Fruit fly (Drosophila melanogaster): ENCODE measurements around the gene CG13692.

The CG13692 gene

DNA sequence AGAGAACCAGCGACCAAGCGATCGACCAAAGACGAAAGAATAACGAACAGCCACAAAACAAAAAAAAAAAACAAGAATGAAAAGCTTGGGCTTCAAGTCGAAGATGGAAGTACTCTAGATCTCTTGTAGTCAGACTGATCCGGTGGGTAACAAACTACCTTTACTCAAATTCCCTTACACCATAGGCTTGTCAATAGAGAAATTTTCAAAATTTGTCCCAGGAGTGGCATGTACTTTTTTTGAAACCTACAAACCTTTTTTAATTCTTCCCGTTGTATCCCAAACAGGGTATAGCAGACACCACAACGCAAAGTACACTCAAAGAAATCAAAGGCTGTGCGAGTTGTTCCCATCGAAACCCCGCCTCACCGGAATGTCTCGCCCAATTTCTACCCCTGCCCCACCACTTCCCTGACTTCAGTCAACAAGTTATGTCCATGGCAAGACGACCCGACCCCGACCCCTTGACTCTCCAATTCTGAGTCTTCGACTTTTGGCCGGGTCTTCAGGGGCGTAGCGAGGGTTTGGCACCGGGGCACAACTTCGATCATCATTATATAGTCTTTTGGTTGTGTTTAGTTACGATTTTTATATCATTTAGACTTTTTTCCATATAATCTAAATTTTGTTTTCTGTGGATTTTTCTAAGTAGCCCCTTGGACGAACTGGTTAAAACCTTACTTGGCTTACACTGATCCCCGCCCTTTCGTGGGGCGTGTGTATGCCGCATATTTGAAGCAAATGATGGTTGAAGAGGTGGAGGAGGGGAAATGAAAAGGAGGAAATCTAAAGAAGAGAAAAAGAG, 8.3 kb downstream of the CG13692 start (continued):
- TF ChIP-seq pnt (GFP tag; optimal IDR thresholded peaks at IDR 0.05), result peak; percentile 48
- peak; percentile 23 for TF ChIP-seq Bteb2 (GFP tag; optimal IDR thresholded peaks at IDR 0.05)
- no peak for TF ChIP-seq repo (GFP tag; optimal IDR thresholded peaks at IDR 0.05)
- no peak for TF ChIP-seq CG10565 (GFP tag; optimal IDR thresholded peaks at IDR 0.05)
- TF ChIP-seq Vsx1 (GFP tag; optimal IDR thresholded peaks at IDR 0.05), result peak; percentile 31
- TF ChIP-seq usp (GFP tag; optimal IDR thresholded peaks at IDR 0.05), result no peak
- TF ChIP-seq CG11560 (tag; IDR thresholded peaks at IDR 0.05), result no peak
- TF ChIP-seq crp (GFP tag; optimal IDR thresholded peaks at IDR 0.05), result no peak
- peak; percentile 8 for TF ChIP-seq Oli (tag; optimal IDR thresholded peaks at IDR 0.05)
- peak; percentile 39 for TF ChIP-seq Camta (GFP tag; optimal IDR thresholded peaks at IDR 0.05)
- no peak for TF ChIP-seq CG15479 (GFP tag; optimal IDR thresholded peaks at IDR 0.05)
- peak; percentile 35; the same call in 1 of the 2 replicates for TF ChIP-seq CG4730 (GFP tag; IDR thresholded peaks at IDR 0.05)
- peak; percentile 9 for TF ChIP-seq dm (GFP tag; optimal IDR thresholded peaks at IDR 0.05)
- peak; percentile 58; the same call in 1 of the 2 replicates for TF ChIP-seq CG4404 (GFP tag; IDR thresholded peaks at IDR 0.05)
- TF ChIP-seq CG14441 (GFP tag; IDR thresholded peaks at IDR 0.05), result no peak
- peak; percentile 17 for TF ChIP-seq CG13424 (tag; optimal IDR thresholded peaks at IDR 0.05)
- peak; percentile 66 for TF ChIP-seq lab (GFP tag; optimal IDR thresholded peaks at IDR 0.05)
- TF ChIP-seq BtbVII (GFP tag; optimal IDR thresholded peaks at IDR 0.05), result no peak
- TF ChIP-seq CG6791 (GFP tag; IDR thresholded peaks at IDR 0.05; ENCODE audit: partially characterized antibody), result no peak
- TF ChIP-seq gem (tag; optimal IDR thresholded peaks at IDR 0.05), result peak; percentile 67
- peak; percentile 39 for TF ChIP-seq Spps (tag; optimal IDR thresholded peaks at IDR 0.05)
- TF ChIP-seq her (GFP tag; optimal IDR thresholded peaks at IDR 0.05), result peak; percentile 45
- TF ChIP-seq Opbp (GFP tag; IDR thresholded peaks at IDR 0.05; ENCODE audit: partially characterized antibody), result peak; percentile 40; the same call in 1 of the 3 replicates
- TF ChIP-seq CG12155 (GFP tag; optimal IDR thresholded peaks at IDR 0.05), result peak; percentile 44
- no peak for TF ChIP-seq CG7928 (GFP tag; optimal IDR thresholded peaks at IDR 0.05)
- peak; percentile 55 for TF ChIP-seq Antp (GFP tag; optimal IDR thresholded peaks at IDR 0.05)
- TF ChIP-seq GATAe (GFP tag; conservative IDR thresholded peaks at IDR 0.05), result no peak
- TF ChIP-seq CG2199 (GFP tag; IDR thresholded peaks at IDR 0.05), result no peak
- peak; percentile 41 for TF ChIP-seq CG13894 (tag; optimal IDR thresholded peaks at IDR 0.05)
- no peak for TF ChIP-seq sob (GFP tag; IDR thresholded peaks at IDR 0.05)
- peak; percentile 61 for TF ChIP-seq CG8089 (GFP tag; optimal IDR thresholded peaks at IDR 0.05)
- peak; percentile 38 for TF ChIP-seq ems (GFP tag; optimal IDR thresholded peaks at IDR 0.05)
- TF ChIP-seq pb (GFP tag; optimal IDR thresholded peaks at IDR 0.05), result peak; percentile 33
- TF ChIP-seq CG1233 (GFP tag; optimal IDR thresholded peaks at IDR 0.05), result peak; percentile 25
- TF ChIP-seq gsb (GFP tag; IDR thresholded peaks at IDR 0.05), result no peak
- no peak for TF ChIP-seq CG12659 (GFP tag; optimal IDR thresholded peaks at IDR 0.05)
- TF ChIP-seq fu2 (GFP tag; optimal IDR thresholded peaks at IDR 0.05), result no peak
- no peak for TF ChIP-seq gcm2 (GFP tag; optimal IDR thresholded peaks at IDR 0.05)
- peak; percentile 57 for TF ChIP-seq CG16863 (GFP tag; optimal IDR thresholded peaks at IDR 0.05)
- peak in 1 of 3 experiments; percentile 68 for TF ChIP-seq lola (GFP tag; optimal IDR thresholded peaks at IDR 0.05)
- no peak for TF ChIP-seq inv (GFP tag; IDR thresholded peaks at IDR 0.05; ENCODE audit: partially characterized antibody)
- peak; percentile 41; the same call in 1 of the 2 replicates for TF ChIP-seq CG10959 (GFP tag; IDR thresholded peaks at IDR 0.05)
- no peak for TF ChIP-seq CG6765 (GFP tag; optimal IDR thresholded peaks at IDR 0.05)
- no peak for TF ChIP-seq CG6654 (GFP tag; optimal IDR thresholded peaks at IDR 0.05)
- peak; percentile 43; the same call in 1 of the 2 replicates for TF ChIP-seq lmd (GFP tag; IDR thresholded peaks at IDR 0.05)
- TF ChIP-seq CG14014 (GFP tag; IDR thresholded peaks at IDR 0.05), result no peak
- no peak for TF ChIP-seq CG18476 (GFP tag; optimal IDR thresholded peaks at IDR 0.05)
- no peak for TF ChIP-seq cg (GFP tag; optimal IDR thresholded peaks at IDR 0.05)
- peak; percentile 35; the same call in 1 of the 2 replicates for TF ChIP-seq Ada2b (GFP tag; IDR thresholded peaks at IDR 0.05)

Data from whole organism, embryonic.